Fruit fly (Drosophila melanogaster): ENCODE measurements around the gene Sytbeta.

Gene Sytbeta

dm6 chr3L:15040329-15040886 lies 24.4 kb downstream of the Sytbeta start:
- no peak for TF ChIP-seq OdsH (GFP tag; optimal IDR thresholded peaks at IDR 0.05)

- no peak for TF ChIP-seq CG9139 (GFP tag; optimal IDR thresholded peaks at IDR 0.05)
- no peak for TF ChIP-seq salr (GFP tag; optimal IDR thresholded peaks at IDR 0.05)
- no peak for TF ChIP-seq Smox (GFP tag; optimal IDR thresholded peaks at IDR 0.05)
- TF ChIP-seq fkh (GFP tag; optimal IDR thresholded peaks at IDR 0.05), result no peak
- TF ChIP-seq CG8319 (GFP tag; optimal IDR thresholded peaks at IDR 0.05), result no peak
- TF ChIP-seq CG3032 (tag; optimal IDR thresholded peaks at IDR 0.05), result no peak
- TF ChIP-seq CG10669 (GFP tag; optimal IDR thresholded peaks at IDR 0.05), result no peak
- no peak for TF ChIP-seq CG11902 (GFP tag; optimal IDR thresholded peaks at IDR 0.05)
- TF ChIP-seq Eip93F (GFP tag; optimal IDR thresholded peaks at IDR 0.05), result no peak
- no peak for TF ChIP-seq vri (GFP tag; optimal IDR thresholded peaks at IDR 0.05)
- no peak for TF ChIP-seq topi (GFP tag; optimal IDR thresholded peaks at IDR 0.05)
- TF ChIP-seq CG6163 (GFP tag; IDR thresholded peaks at IDR 0.05), result no peak
- no peak for TF ChIP-seq CG16779 (tag; optimal IDR thresholded peaks at IDR 0.05)
- no peak for TF ChIP-seq CG1621 (tag; optimal IDR thresholded peaks at IDR 0.05)
- TF ChIP-seq CG8632 (GFP tag; optimal IDR thresholded peaks at IDR 0.05), result no peak
- no peak for TF ChIP-seq Ets21C (GFP tag; optimal IDR thresholded peaks at IDR 0.05)
- no peak for TF ChIP-seq CG3919 (GFP tag; optimal IDR thresholded peaks at IDR 0.05)
- TF ChIP-seq lz (GFP tag; optimal IDR thresholded peaks at IDR 0.05), result no peak
Measured at dm6 chr3L:15039510-15039909, 25.3 kb downstream of the Sytbeta start.

- TF ChIP-seq CG34406 (GFP tag; optimal IDR thresholded peaks at IDR 0.05), result no peak
- TF ChIP-seq fd85E (GFP tag; optimal IDR thresholded peaks at IDR 0.05), result no peak
- no peak for TF ChIP-seq CG4318 (GFP tag; optimal IDR thresholded peaks at IDR 0.05)
- no peak for TF ChIP-seq Ets96B (tag; optimal IDR thresholded peaks at IDR 0.05)
- TF ChIP-seq salr (GFP tag; optimal IDR thresholded peaks at IDR 0.05), result no peak
- no peak for TF ChIP-seq CG11762 (GFP tag; optimal IDR thresholded peaks at IDR 0.05; ENCODE audit: insufficient read depth)
- TF ChIP-seq CG11294 (GFP tag; IDR thresholded peaks at IDR 0.05), result no peak
- TF ChIP-seq ss (GFP tag; optimal IDR thresholded peaks at IDR 0.05), result no peak
- no peak for TF ChIP-seq CG6808 (GFP tag; optimal IDR thresholded peaks at IDR 0.05)
- no peak for TF ChIP-seq Lpt (GFP tag; optimal IDR thresholded peaks at IDR 0.05)
- TF ChIP-seq vri (GFP tag; optimal IDR thresholded peaks at IDR 0.05), result no peak
- no peak for TF ChIP-seq Eip93F (GFP tag; optimal IDR thresholded peaks at IDR 0.05)
- TF ChIP-seq Eip78C (GFP tag), result peak; percentile 67
- no peak for TF ChIP-seq eg (GFP tag; IDR thresholded peaks at IDR 0.05)
- TF ChIP-seq cyc (GFP tag; optimal IDR thresholded peaks at IDR 0.05), result no peak
- no peak for TF ChIP-seq CG15336 (GFP tag; IDR thresholded peaks at IDR 0.05)
- TF ChIP-seq svp (GFP tag), result peak; percentile 20
- peak; percentile 23 for TF ChIP-seq OdsH (GFP tag; optimal IDR thresholded peaks at IDR 0.05)
- TF ChIP-seq CG10669 (GFP tag; optimal IDR thresholded peaks at IDR 0.05), result no peak
- TF ChIP-seq CG10631 (GFP tag; optimal IDR thresholded peaks at IDR 0.05), result no peak
- TF ChIP-seq Sox102F (GFP tag; optimal IDR thresholded peaks at IDR 0.05), result no peak
- no peak for TF ChIP-seq CG32006 (GFP tag; optimal IDR thresholded peaks at IDR 0.05)
- peak; percentile 6 for TF ChIP-seq Met (GFP tag; optimal IDR thresholded peaks at IDR 0.05)
- no peak for TF ChIP-seq CG6276 (GFP tag; optimal IDR thresholded peaks at IDR 0.05)
- no peak for TF ChIP-seq CG8319 (GFP tag; optimal IDR thresholded peaks at IDR 0.05)
- no peak for TF ChIP-seq net (GFP tag; optimal IDR thresholded peaks at IDR 0.05)
- no peak for TF ChIP-seq CG1621 (tag; optimal IDR thresholded peaks at IDR 0.05)
- TF ChIP-seq acj6 (GFP tag; optimal IDR thresholded peaks at IDR 0.05), result peak; percentile 6
- TF ChIP-seq fkh (GFP tag; optimal IDR thresholded peaks at IDR 0.05), result no peak
- no peak for TF ChIP-seq CG16779 (tag; optimal IDR thresholded peaks at IDR 0.05)
- no peak for TF ChIP-seq CG8119 (GFP tag; IDR thresholded peaks at IDR 0.05)
- TF ChIP-seq lz (GFP tag; optimal IDR thresholded peaks at IDR 0.05), result no peak
- TF ChIP-seq Ets21C (GFP tag; optimal IDR thresholded peaks at IDR 0.05), result no peak
- no peak for TF ChIP-seq dsx (GFP tag; optimal IDR thresholded peaks at IDR 0.05; ENCODE audit: poor library complexity, severe bottlenecking)
- no peak for TF ChIP-seq dac (GFP tag; optimal IDR thresholded peaks at IDR 0.05)
- no peak for TF ChIP-seq CG9139 (GFP tag; optimal IDR thresholded peaks at IDR 0.05)
- TF ChIP-seq CG3032 (tag; optimal IDR thresholded peaks at IDR 0.05), result peak; percentile 16
- TF ChIP-seq CG6792 (GFP tag; optimal IDR thresholded peaks at IDR 0.05), result no peak
- no peak for TF ChIP-seq Hr38 (GFP tag; optimal IDR thresholded peaks at IDR 0.05)
- TF ChIP-seq fd59A (GFP tag; optimal IDR thresholded peaks at IDR 0.05), result no peak
- no peak for TF ChIP-seq topi (GFP tag; optimal IDR thresholded peaks at IDR 0.05)
Measured at dm6 chr3L:15035585-15035984, 29.2 kb downstream of the Sytbeta start.
